Worm (Caenorhabditis elegans) whole organism, L1 larva: ENCODE data around the gene trx-2.
A peak's percentile ranks its signal among the peaks of the same experiment; 100 is the strongest.

Experiments used
- F16B12.6 ChIP-seq: fragments of 150-350 bp; optimal IDR thresholded peaks from 2 replicates; lab custom pipeline; 2014; ENCODE audit warnings: missing biosample characterization, missing genetic modification characterization
- aha-1 ChIP-seq: fragments of 150-350 bp; optimal IDR thresholded peaks from 2 replicates; lab custom pipeline; 2014; ENCODE audit warnings: missing biosample characterization, missing genetic modification characterization
- ama-1 ChIP-seq: fragments of 150-350 bp; optimal IDR thresholded peaks from 2 replicates; lab custom pipeline; 2014
- efl-1 ChIP-seq, 4 experiments: fragments of 150-350 bp; optimal IDR thresholded peaks in 3 of 4; peaks in 1 of 4; 1 replicate in 1 of 4; 2 replicates in 3 of 4; lab custom pipeline; 2014; ENCODE audit warnings: missing biosample characterization in 2 of 4, missing genetic modification characterization in 2 of 4, missing genetic modification reagents in 2 of 4
- lin-35 ChIP-seq, 2 experiments: fragments of 150-350 bp; optimal IDR thresholded peaks; 2 replicates each; lab custom pipeline; 2014; ENCODE audit warnings: missing biosample characterization in 2 of 2, missing genetic modification characterization in 2 of 2, missing genetic modification reagents in 2 of 2
- lin-39 ChIP-seq: fragments of 150-350 bp; optimal IDR thresholded peaks from 2 replicates; lab custom pipeline; 2014; ENCODE audit warnings: missing biosample characterization, missing genetic modification reagents, missing genetic modification characterization
- lir-3 ChIP-seq: sonication (generic microtip); optimal IDR thresholded peaks from 2 replicates; lab custom pipeline; 2016; ENCODE audit warnings: mild to moderate bottlenecking, missing genetic modification characterization, moderate library complexity, missing compliant biosample characterization; ENCODE audit not compliant: poor library complexity
- lsy-2 ChIP-seq, 2 experiments: fragments of 150-350 bp; optimal IDR thresholded peaks; 2 replicates each; lab custom pipeline; 2014; ENCODE audit warnings: missing biosample characterization in 2 of 2, missing genetic modification characterization in 2 of 2
- mdl-1 ChIP-seq, 2 experiments: fragments of 150-350 bp; optimal IDR thresholded peaks; 2 replicates each; lab custom pipeline; 2014 to 2017; ENCODE audit warnings: missing biosample characterization in 2 of 2, missing genetic modification characterization in 2 of 2, inconsistent platforms in 1 of 2
- skn-1 ChIP-seq: fragments of 150-350 bp; optimal IDR thresholded peaks from 2 replicates; lab custom pipeline; 2014; ENCODE audit warnings: missing biosample characterization, missing genetic modification characterization
- sptf-1 ChIP-seq: fragments of 150-350 bp; optimal IDR thresholded peaks from 2 replicates; lab custom pipeline; 2014; ENCODE audit warnings: missing biosample characterization, missing genetic modification characterization
- zip-4 ChIP-seq: fragments of 200-800 bp; sonication (Bioruptor generic); optimal IDR thresholded peaks from 2 replicates; lab custom pipeline; 2018; ENCODE audit warnings: mild to moderate bottlenecking, missing genetic modification characterization, moderate library complexity, missing compliant biosample characterization
- ztf-11 ChIP-seq, 2 experiments: sonication (generic microtip); optimal IDR thresholded peaks; 2 replicates each; lab custom pipeline; 2016 to 2017; ENCODE audit warnings: missing genetic modification characterization in 2 of 2, missing biosample characterization in 1 of 2, missing compliant biosample characterization in 1 of 2

- TF ChIP-seq lsy-2 (tag; optimal IDR thresholded peaks at IDR 0.05; lab: Kevin White, UChicago) (peak; percentile 56 to 86), efl-1 (optimal IDR thresholded peaks at IDR 0.05; lab: Kevin White, UChicago) (peak; percentile 72 to 84), efl-1 (GFP tag; optimal IDR thresholded peaks at IDR 0.05 in 1 of 2; lab: Kevin White, UChicago) (peak; percentile 87 to 98), lin-35 (GFP tag; optimal IDR thresholded peaks at IDR 0.05; lab: Kevin White, UChicago) (peak; percentile 88 to 95), zip-4 (GFP tag; lab: Kevin White, UChicago) (no peak), ztf-11 (tag; optimal IDR thresholded peaks at IDR 0.05; lab: Kevin White, UChicago) (no peak), ama-1 (lab: Kevin White, UChicago) (no peak), lin-39 (tag; lab: Kevin White, UChicago) (no peak), mdl-1 (tag; optimal IDR thresholded peaks at IDR 0.05; lab: Kevin White, UChicago) (peak in 1 of 2 experiments; percentile 82), skn-1 (tag; lab: Kevin White, UChicago) (peak; percentile 77), lir-3 (tag; lab: Kevin White, UChicago) (peak; percentile 31), sptf-1 (tag; lab: Kevin White, UChicago) (no peak), F16B12.6 (tag; lab: Kevin White, UChicago) (peak; percentile 10), aha-1 (tag; lab: Kevin White, UChicago) (no peak)
These were observed 47.4 kb downstream of the trx-2 start, which contains the start of gene cash-1 for ce11 chrV:10361830-10362397.
